Worm (Caenorhabditis elegans): ENCODE data around the gene mars-1.

ce11 chrIV:11593415-11594190 is 41.7 kb downstream of the mars-1 start, which contains the start of gene F40F11.3:
- no peak for TF ChIP-seq ref-1 (GFP tag; conservative IDR thresholded peaks at IDR 0.05)
- peak; percentile 57 for TF ChIP-seq flt-1 (GFP tag; IDR thresholded peaks at IDR 0.05)
- no peak for TF ChIP-seq tab-1 (GFP tag; IDR thresholded peaks at IDR 0.05)
- TF ChIP-seq cog-1 (tag; optimal IDR thresholded peaks at IDR 0.05), result peak; percentile 83
- no peak; the same call in 1 of the 2 replicates for TF ChIP-seq ztf-29 (GFP tag; IDR thresholded peaks at IDR 0.05)
- no peak for TF ChIP-seq klf-2 (GFP tag; conservative IDR thresholded peaks at IDR 0.05)
- no peak for TF ChIP-seq med-1 (GFP tag; optimal IDR thresholded peaks at IDR 0.05; ENCODE audit: insufficient read depth)
